Worm (Caenorhabditis elegans): ENCODE measurements around the gene chil-4.

DNA sequence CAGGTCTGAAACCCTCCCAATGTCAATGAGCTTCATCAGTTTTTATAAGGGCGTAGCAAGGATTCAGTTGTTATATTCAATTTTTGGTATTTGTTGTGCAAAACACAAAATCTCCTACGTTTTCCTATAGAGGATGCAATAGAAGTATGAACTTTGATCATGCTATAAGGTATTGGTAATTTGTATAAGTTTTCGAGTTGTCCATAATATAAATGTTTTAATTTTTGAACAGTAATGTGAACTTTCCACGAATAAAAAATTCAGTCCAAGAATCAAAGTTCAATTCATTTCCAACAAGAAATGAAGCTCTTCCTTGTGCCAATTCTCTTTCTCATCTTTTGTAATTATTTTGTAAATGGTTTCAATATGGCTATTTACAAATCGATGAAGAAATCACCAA, 24.5 kb downstream of the chil-4 start, which contains the start of gene ZK938.12:
- TF ChIP-seq tbx-2 (tag; optimal IDR thresholded peaks at IDR 0.05) = no peak
- no peak for TF ChIP-seq ama-1 (optimal IDR thresholded peaks at IDR 0.05)
- TF ChIP-seq lin-15B (tag; optimal IDR thresholded peaks at IDR 0.05) = no peak

All from whole organism, L3 larva.